Worm (Caenorhabditis elegans) whole organism, young adult: ENCODE data around the gene Y17G7B.12.
A peak's percentile ranks its signal among the peaks of the same experiment; 100 is the strongest.

Experiments
- B0019.2 ChIP-seq: fragments of 200-800 bp; sonication (Bioruptor generic); conservative IDR thresholded peaks from 2 replicates; pipeline ENCODE4 v1.3.6; 2022; ENCODE audit warnings: missing genetic modification reagents, missing genetic modification characterization, missing compliant biosample characterization
- B0261.1 ChIP-seq: sonication (generic microtip); optimal IDR thresholded peaks from 2 replicates; lab custom pipeline; 2016; ENCODE audit warnings: mild to moderate bottlenecking, missing genetic modification characterization, moderate library complexity, missing compliant biosample characterization
- F49E8.2 ChIP-seq: sonication (generic microtip); optimal IDR thresholded peaks from 3 replicates; lab custom pipeline; 2017; ENCODE audit warnings: missing genetic modification characterization, mild to moderate bottlenecking, missing compliant biosample characterization, antibody characterized with exemption, moderate library complexity; ENCODE audit not compliant: insufficient read depth
- F52B5.7 ChIP-seq: sonication (generic microtip); optimal IDR thresholded peaks from 2 replicates; lab custom pipeline; 2016; ENCODE audit warnings: mild to moderate bottlenecking, missing genetic modification characterization, missing compliant biosample characterization
- K12H6.12 ChIP-seq: fragments of 200-800 bp; sonication (Bioruptor generic); optimal IDR thresholded peaks from 2 replicates; lab custom pipeline; 2018; ENCODE audit warnings: mild to moderate bottlenecking, missing genetic modification characterization, missing compliant biosample characterization
- T07F8.4 ChIP-seq: sonication (generic microtip); optimal IDR thresholded peaks from 2 replicates; lab custom pipeline; 2016; ENCODE audit warnings: mild to moderate bottlenecking, missing genetic modification characterization, moderate library complexity, missing compliant biosample characterization
- T26A5.8 ChIP-seq: sonication (generic microtip); optimal IDR thresholded peaks from 2 replicates; lab custom pipeline; 2016; ENCODE audit warnings: missing genetic modification characterization, missing compliant biosample characterization
- Y95B8A.8 ChIP-seq: fragments of 200-800 bp; sonication (Bioruptor generic); IDR thresholded peaks from 2 replicates; pipeline ENCODE4 v1.3.6; 2022; ENCODE audit warnings: missing genetic modification reagents, missing genetic modification characterization, missing compliant biosample characterization
- ZK185.1 ChIP-seq: sonication (generic microtip); optimal IDR thresholded peaks from 2 replicates; lab custom pipeline; 2016; ENCODE audit warnings: mild to moderate bottlenecking, missing genetic modification characterization, missing compliant biosample characterization; ENCODE audit not compliant: poor library complexity, severe bottlenecking
- ama-1 ChIP-seq, 3 experiments: fragments of 150-350 bp in 1 of 3; sonication (generic microtip) in 2 of 3; optimal IDR thresholded peaks; 2 replicates each; lab custom pipeline; 2014 to 2018; ENCODE audit warnings: missing biosample characterization in 2 of 3, missing genetic modification characterization in 2 of 3, missing genetic modification reagents in 2 of 3
- atf-7 ChIP-seq: sonication (generic microtip); optimal IDR thresholded peaks from 2 replicates; lab custom pipeline; 2017; ENCODE audit warnings: mild to moderate bottlenecking, missing genetic modification characterization, missing compliant biosample characterization
- ccch-3 ChIP-seq: fragments of 200-800 bp; sonication (Bioruptor generic); optimal IDR thresholded peaks from 2 replicates; lab custom pipeline; 2018; ENCODE audit warnings: mild to moderate bottlenecking, missing genetic modification characterization, missing compliant biosample characterization
- ceh-91 ChIP-seq: fragments of 200-800 bp; sonication (Bioruptor generic); IDR thresholded peaks from 2 replicates; pipeline ENCODE4 v1.3.6; 2022; ENCODE audit warnings: missing genetic modification reagents, missing genetic modification characterization, missing compliant biosample characterization
- chd-7 ChIP-seq: sonication (generic microtip); optimal IDR thresholded peaks from 2 replicates; lab custom pipeline; 2016; ENCODE audit warnings: mild to moderate bottlenecking, missing genetic modification characterization, moderate library complexity, missing compliant biosample characterization
- die-1 ChIP-seq: sonication (generic microtip); optimal IDR thresholded peaks from 2 replicates; lab custom pipeline; 2016; ENCODE audit warnings: missing genotype, mild to moderate bottlenecking, missing genetic modification characterization, missing compliant biosample characterization
- dpff-1 ChIP-seq: sonication (generic microtip); optimal IDR thresholded peaks from 2 replicates; lab custom pipeline; 2017; ENCODE audit warnings: mild to moderate bottlenecking, missing genetic modification characterization, missing compliant biosample characterization
- egl-18 ChIP-seq: fragments of 200-800 bp; sonication (Bioruptor generic); IDR thresholded peaks from 2 replicates; pipeline ENCODE4 v1.3.6; 2022; ENCODE audit warnings: missing genetic modification reagents, missing genetic modification characterization, missing compliant biosample characterization
- egl-44 ChIP-seq: fragments of 200-800 bp; sonication (Bioruptor generic); IDR thresholded peaks from 2 replicates; pipeline ENCODE4 v1.3.6; 2022; ENCODE audit warnings: missing genetic modification reagents, missing genetic modification characterization, missing compliant biosample characterization
- gei-17 ChIP-seq: fragments of 200-800 bp; sonication (Bioruptor generic); optimal IDR thresholded peaks from 2 replicates; lab custom pipeline; 2018; ENCODE audit warnings: mild to moderate bottlenecking, missing genetic modification characterization, missing compliant biosample characterization
- him-1 ChIP-seq: sonication (generic microtip); optimal IDR thresholded peaks from 2 replicates; lab custom pipeline; 2016; ENCODE audit warnings: missing genotype, missing genetic modification reagents, missing genetic modification characterization, missing compliant biosample characterization
- hlh-12 ChIP-seq: sonication (generic microtip); optimal IDR thresholded peaks from 2 replicates; lab custom pipeline; 2016; ENCODE audit warnings: missing genetic modification characterization, missing compliant biosample characterization
- hlh-26 ChIP-seq: fragments of 200-800 bp; sonication (Bioruptor generic); conservative IDR thresholded peaks from 2 replicates; pipeline ENCODE4 v1.3.6; 2022; ENCODE audit warnings: missing genetic modification reagents, missing genetic modification characterization, missing compliant biosample characterization
- let-607 ChIP-seq, 2 experiments: fragments of 200-800 bp in 1 of 2; sonication (Bioruptor generic) in 1 of 2; sonication (generic microtip) in 1 of 2; optimal IDR thresholded peaks; 2 replicates each; lab custom pipeline; 2016 to 2018; ENCODE audit warnings: mild to moderate bottlenecking in 2 of 2, missing compliant biosample characterization in 2 of 2, missing genetic modification characterization in 2 of 2, moderate library complexity in 2 of 2, missing genotype in 1 of 2
- lin-26 ChIP-seq: fragments of 200-800 bp; sonication (Bioruptor generic); IDR thresholded peaks from 2 replicates; pipeline ENCODE4 v1.3.6; 2022; ENCODE audit warnings: missing genetic modification reagents, missing genetic modification characterization, missing compliant biosample characterization
- lin-40 ChIP-seq: sonication (generic microtip); optimal IDR thresholded peaks from 2 replicates; lab custom pipeline; 2016; ENCODE audit warnings: missing genetic modification characterization, mild to moderate bottlenecking, missing compliant biosample characterization, missing genotype, missing genetic modification reagents
- lsl-1 ChIP-seq: fragments of 200-800 bp; sonication (Bioruptor generic); optimal IDR thresholded peaks from 2 replicates; lab custom pipeline; 2018; ENCODE audit warnings: mild to moderate bottlenecking, missing genetic modification characterization, moderate library complexity, missing compliant biosample characterization
- madf-6 ChIP-seq: fragments of 200-800 bp; sonication (Bioruptor generic); IDR thresholded peaks from 2 replicates; pipeline ENCODE4 v1.3.6; 2022; ENCODE audit warnings: missing genetic modification reagents, missing genetic modification characterization, missing compliant biosample characterization
- madf-8 ChIP-seq: fragments of 200-800 bp; sonication (Bioruptor generic); conservative IDR thresholded peaks from 2 replicates; pipeline ENCODE4 v1.3.6; 2022; ENCODE audit warnings: missing genetic modification reagents, missing genetic modification characterization, missing compliant biosample characterization
- mcd-1 ChIP-seq: fragments of 200-800 bp; sonication (Bioruptor generic); IDR thresholded peaks from 2 replicates; pipeline ENCODE4 v1.3.6; 2022; ENCODE audit warnings: missing genetic modification reagents, missing genetic modification characterization, missing compliant biosample characterization
- mxl-1 ChIP-seq: sonication (generic microtip); optimal IDR thresholded peaks from 2 replicates; lab custom pipeline; 2016; ENCODE audit warnings: missing genetic modification characterization, missing compliant biosample characterization
- nhr-80 ChIP-seq: sonication (generic microtip); optimal IDR thresholded peaks from 2 replicates; lab custom pipeline; 2016; ENCODE audit warnings: missing genetic modification characterization, missing compliant biosample characterization
- pbrm-1 ChIP-seq: fragments of 200-800 bp; sonication (Bioruptor generic); IDR thresholded peaks from 2 replicates; pipeline ENCODE4 v1.3.6; 2022; ENCODE audit warnings: missing genetic modification reagents, missing genetic modification characterization, missing compliant biosample characterization
- pha-4 ChIP-seq: fragments of 150-350 bp; sonication (generic microtip); optimal IDR thresholded peaks from 2 replicates; lab custom pipeline; 2014; ENCODE audit warnings: missing biosample characterization, missing genetic modification reagents, missing genetic modification characterization
- rcor-1 ChIP-seq: fragments of 200-800 bp; sonication (Bioruptor generic); IDR thresholded peaks from 2 replicates; pipeline ENCODE4 v1.3.6; 2022; ENCODE audit warnings: missing genetic modification reagents, missing genetic modification characterization, missing compliant biosample characterization
- rec-8 ChIP-seq, 2 experiments: sonication (generic microtip); optimal IDR thresholded peaks; 2 replicates each; lab custom pipeline; 2016; ENCODE audit warnings: mild to moderate bottlenecking in 2 of 2, missing genetic modification characterization in 2 of 2, missing genetic modification reagents in 2 of 2, missing genotype in 2 of 2, missing biosample characterization in 1 of 2, missing compliant biosample characterization in 1 of 2, moderate library complexity in 1 of 2
- repo-1 ChIP-seq: sonication (generic microtip); optimal IDR thresholded peaks from 2 replicates; lab custom pipeline; 2017; ENCODE audit warnings: mild to moderate bottlenecking, missing genetic modification characterization, missing compliant biosample characterization
- rpc-1 ChIP-seq, 2 experiments: fragments of 150-350 bp in 1 of 2; sonication (generic microtip) in 1 of 2; optimal IDR thresholded peaks; 2 replicates each; lab custom pipeline; 2014 to 2018; ENCODE audit warnings: missing biosample characterization in 1 of 2, missing genetic modification characterization in 1 of 2, missing genetic modification reagents in 1 of 2, missing genotype in 1 of 2
- somi-1 ChIP-seq: fragments of 200-800 bp; sonication (Bioruptor generic); optimal IDR thresholded peaks from 2 replicates; lab custom pipeline; 2018; ENCODE audit warnings: mild to moderate bottlenecking, missing genetic modification characterization, missing compliant biosample characterization
- tbp1 ChIP-seq: fragments of 200-800 bp; sonication (Bioruptor generic); optimal IDR thresholded peaks from 2 replicates; lab custom pipeline; 2018; ENCODE audit warnings: mild to moderate bottlenecking, missing genetic modification characterization, missing compliant biosample characterization
- tbx-9 ChIP-seq: sonication (generic microtip); optimal IDR thresholded peaks from 2 replicates; lab custom pipeline; 2016; ENCODE audit warnings: borderline replicate concordance, missing genetic modification characterization, inconsistent platforms, missing compliant biosample characterization
- tlf-1 ChIP-seq: fragments of 200-800 bp; sonication (Bioruptor generic); optimal IDR thresholded peaks from 2 replicates; lab custom pipeline; 2018; ENCODE audit warnings: mild to moderate bottlenecking, missing genetic modification characterization, missing compliant biosample characterization
- unc-130 ChIP-seq: sonication (generic microtip); optimal IDR thresholded peaks from 2 replicates; lab custom pipeline; 2016; ENCODE audit warnings: missing genetic modification reagents, missing genetic modification characterization, missing compliant biosample characterization
- unc-62 ChIP-seq: fragments of 150-350 bp; optimal IDR thresholded peaks from 2 replicates; lab custom pipeline; 2014; ENCODE audit warnings: missing biosample characterization, missing genetic modification reagents, missing genetic modification characterization
- zfh-2 ChIP-seq: fragments of 200-800 bp; sonication (Bioruptor generic); conservative IDR thresholded peaks from 2 replicates; pipeline ENCODE4 v1.3.6; 2022; ENCODE audit warnings: missing genetic modification reagents, missing genetic modification characterization, missing compliant biosample characterization
- ztf-28 ChIP-seq: fragments of 200-800 bp; sonication (Bioruptor generic); IDR thresholded peaks from 2 replicates; pipeline ENCODE4 v1.3.6; 2022; ENCODE audit warnings: missing genetic modification reagents, missing genetic modification characterization, missing compliant biosample characterization

Gene Y17G7B.12

ce11 chrII:12008772-12009171 lies 14.9 kb upstream of the Y17G7B.12 start, which contains the start of gene glb-29:
TSS of gene glb-29 (plus strand) at chrII:12009072.
- TF ChIP-seq egl-44 (GFP tag; lab: Robert Waterston, UW) (no peak), ama-1 (optimal IDR thresholded peaks at IDR 0.05; lab: Kevin White, UChicago) (no peak), ama-1 (GFP tag; optimal IDR thresholded peaks at IDR 0.05; lab: Kevin White, UChicago) (no peak), repo-1 (no peak), madf-8 (GFP tag; lab: Robert Waterston, UW) (no peak), pbrm-1 (GFP tag; lab: Robert Waterston, UW) (no peak), ztf-28 (GFP tag; lab: Robert Waterston, UW) (no peak), K12H6.12 (no peak), tbx-9 (tag; lab: Kevin White, UChicago) (no peak), unc-130 (GFP tag; lab: Kevin White, UChicago) (no peak), lin-26 (GFP tag; lab: Robert Waterston, UW) (no peak), lsl-1 (GFP tag; lab: Kevin White, UChicago) (no peak), B0019.2 (GFP tag; lab: Robert Waterston, UW) (no peak), F52B5.7 (tag; lab: Kevin White, UChicago) (no peak), T07F8.4 (no peak), ccch-3 (GFP tag; lab: Kevin White, UChicago) (no peak), him-1 (no peak), T26A5.8 (tag; lab: Kevin White, UChicago) (no peak)
- TF ChIP-seq, all 124 proteins: peak for 0

- TF ChIP-seq pha-4 (tag; lab: Kevin White, UChicago) = peak; percentile 66
- TF ChIP-seq nhr-80 (tag; lab: Kevin White, UChicago) = peak; percentile 68
- TF ChIP-seq tlf-1 (GFP tag; lab: Kevin White, UChicago) = no peak
- TF ChIP-seq mxl-1 (tag; lab: Kevin White, UChicago) = no peak
- TF ChIP-seq egl-18 (GFP tag; lab: Robert Waterston, UW) = no peak
- peak; percentile 18; the same call in 1 of the 2 replicates for TF ChIP-seq madf-6 (GFP tag; lab: Robert Waterston, UW)
- peak; percentile 56 for TF ChIP-seq unc-62 (GFP tag; lab: Kevin White, UChicago)
- no peak for TF ChIP-seq hlh-26
- TF ChIP-seq F52B5.7 (tag; lab: Kevin White, UChicago) = no peak
- peak; percentile 15 for TF ChIP-seq lsl-1 (GFP tag; lab: Kevin White, UChicago)
- TF ChIP-seq zfh-2 (GFP tag; lab: Robert Waterston, UW) = no peak
- TF ChIP-seq die-1 (tag; lab: Kevin White, UChicago) = no peak
- peak; percentile 73 to 80 for TF ChIP-seq let-607 (tag; optimal IDR thresholded peaks at IDR 0.05; lab: Kevin White, UChicago)
- no peak for TF ChIP-seq hlh-12
- TF ChIP-seq mcd-1 (GFP tag; lab: Robert Waterston, UW) = no peak
- no peak for TF ChIP-seq somi-1 (GFP tag; lab: Kevin White, UChicago)
- TF ChIP-seq Y95B8A.8 = no peak
- TF ChIP-seq lin-40 (tag; lab: Kevin White, UChicago) = no peak
Observed at ce11 chrII:12027697-12028245, 4.1 kb downstream of the Y17G7B.12 start, which contains the start of gene Y17G7B.8. TSS of gene Y17G7B.8 (minus strand) at chrII:12027747.

- TF ChIP-seq rpc-1 (optimal IDR thresholded peaks at IDR 0.05; lab: Kevin White, UChicago) = no peak
- TF ChIP-seq rpc-1 (tag; optimal IDR thresholded peaks at IDR 0.05; lab: Kevin White, UChicago) = no peak
- no peak for TF ChIP-seq rcor-1 (GFP tag; lab: Robert Waterston, UW)
- no peak for TF ChIP-seq ceh-91 (GFP tag; lab: Robert Waterston, UW)
- no peak for TF ChIP-seq rec-8 (tag; optimal IDR thresholded peaks at IDR 0.05; lab: Kevin White, UChicago)
- TF ChIP-seq tbp1 (GFP tag; lab: Kevin White, UChicago) = no peak
- TF ChIP-seq pha-4 (tag; lab: Kevin White, UChicago) = no peak
- TF ChIP-seq atf-7 (tag; lab: Kevin White, UChicago) = no peak
- no peak for TF ChIP-seq chd-7
- TF ChIP-seq gei-17 (GFP tag; lab: Kevin White, UChicago) = no peak
- no peak for TF ChIP-seq F49E8.2 (tag; lab: Kevin White, UChicago)
- no peak for TF ChIP-seq dpff-1 (tag; lab: Kevin White, UChicago)
- no peak for TF ChIP-seq K12H6.12
- no peak for TF ChIP-seq ZK185.1 (tag; lab: Kevin White, UChicago)
- no peak for TF ChIP-seq B0261.1 (tag; lab: Kevin White, UChicago)
- TF ChIP-seq somi-1 (GFP tag; lab: Kevin White, UChicago) = no peak
- TF ChIP-seq egl-18 (GFP tag; lab: Robert Waterston, UW) = no peak
- TF ChIP-seq, all 124 proteins: peak for 0
Observed at ce11 chrII:12028707-12029106, 5.0 kb downstream of the Y17G7B.12 start.
